Worm (Caenorhabditis elegans) whole organism, L2 larva: ENCODE data around the gene F54D5.2.

Source experiments
- C34F6.9 ChIP-seq: fragments of 150-350 bp; optimal IDR thresholded peaks from 2 replicates; lab custom pipeline; 2014; ENCODE audit warnings: missing biosample characterization, missing genetic modification characterization
- F13H6.1 ChIP-seq: sonication (generic microtip); optimal IDR thresholded peaks from 2 replicates; lab custom pipeline; 2016; ENCODE audit warnings: missing genetic modification characterization, missing compliant biosample characterization
- Y55F3AM.14 ChIP-seq: fragments of 200-800 bp; sonication (Bioruptor generic); optimal IDR thresholded peaks from 2 replicates; lab custom pipeline; 2018; ENCODE audit warnings: mild to moderate bottlenecking, missing genetic modification characterization, missing compliant biosample characterization
- ZK546.5 ChIP-seq: sonication (generic microtip); optimal IDR thresholded peaks from 2 replicates; lab custom pipeline; 2017; ENCODE audit warnings: missing biosample characterization, missing genetic modification characterization
- alr-1 ChIP-seq: fragments of 150-350 bp; optimal IDR thresholded peaks from 2 replicates; lab custom pipeline; 2014; ENCODE audit warnings: missing biosample characterization, missing genetic modification characterization
- aly-2 ChIP-seq: fragments of 150-350 bp; optimal IDR thresholded peaks from 2 replicates; lab custom pipeline; 2014; ENCODE audit warnings: missing biosample characterization, missing genetic modification characterization
- ama-1 ChIP-seq: fragments of 150-350 bp; optimal IDR thresholded peaks from 2 replicates; lab custom pipeline; 2018; ENCODE audit warnings: inconsistent platforms
- ceh-82 ChIP-seq: fragments of 150-350 bp; optimal IDR thresholded peaks from 2 replicates; lab custom pipeline; 2014; ENCODE audit warnings: missing biosample characterization, missing genetic modification characterization
- crh-2 ChIP-seq: sonication (generic microtip); optimal IDR thresholded peaks from 2 replicates; lab custom pipeline; 2017; ENCODE audit warnings: missing biosample characterization, missing genetic modification characterization
- dmd-4 ChIP-seq: sonication (generic microtip); optimal IDR thresholded peaks from 2 replicates; lab custom pipeline; 2017; ENCODE audit warnings: missing biosample characterization, missing genetic modification characterization
- egl-27 ChIP-seq: sonication (generic microtip); optimal IDR thresholded peaks from 3 replicates; lab custom pipeline; 2017; ENCODE audit warnings: missing biosample characterization, missing genetic modification reagents, missing genetic modification characterization
- elt-3 ChIP-seq: sonication (generic microtip); optimal IDR thresholded peaks from 2 replicates; lab custom pipeline; 2017; ENCODE audit warnings: missing biosample characterization, missing genetic modification characterization
- fos-1 ChIP-seq: fragments of 150-350 bp; optimal IDR thresholded peaks from 2 replicates; lab custom pipeline; 2014; ENCODE audit warnings: missing biosample characterization, missing genetic modification characterization
- gmeb-1 ChIP-seq: fragments of 150-350 bp; optimal IDR thresholded peaks from 2 replicates; lab custom pipeline; 2014; ENCODE audit warnings: missing biosample characterization, missing genetic modification characterization
- lin-13 ChIP-seq: fragments of 150-350 bp; optimal IDR thresholded peaks from 2 replicates; lab custom pipeline; 2014; ENCODE audit warnings: missing biosample characterization, missing genetic modification reagents, missing genetic modification characterization
- lin-39 ChIP-seq: fragments of 150-350 bp; optimal IDR thresholded peaks from 2 replicates; lab custom pipeline; 2014; ENCODE audit warnings: missing biosample characterization, missing genetic modification reagents, missing genetic modification characterization
- lsy-2 ChIP-seq, 2 experiments: fragments of 150-350 bp in 1 of 2; sonication (generic microtip) in 1 of 2; optimal IDR thresholded peaks; 2 replicates each; lab custom pipeline; 2014 to 2017; ENCODE audit warnings: missing biosample characterization in 2 of 2, missing genetic modification characterization in 2 of 2
- mab-5 ChIP-seq: fragments of 150-350 bp; optimal IDR thresholded peaks from 2 replicates; lab custom pipeline; 2014; ENCODE audit warnings: missing biosample characterization, missing genetic modification characterization
- mbf-1 ChIP-seq: sonication (generic microtip); optimal IDR thresholded peaks from 2 replicates; lab custom pipeline; 2017; ENCODE audit warnings: missing biosample characterization, missing genetic modification characterization
- mdl-1 ChIP-seq, 2 experiments: fragments of 150-350 bp in 1 of 2; sonication (generic microtip) in 1 of 2; optimal IDR thresholded peaks; 2 replicates each; lab custom pipeline; 2017; ENCODE audit warnings: missing biosample characterization in 2 of 2, missing genetic modification characterization in 2 of 2
- nhr-10 ChIP-seq: sonication (generic microtip); optimal IDR thresholded peaks from 2 replicates; lab custom pipeline; 2017; ENCODE audit warnings: missing biosample characterization, missing genetic modification characterization
- nhr-129 ChIP-seq: fragments of 150-350 bp; optimal IDR thresholded peaks from 2 replicates; lab custom pipeline; 2014; ENCODE audit warnings: missing biosample characterization, missing genetic modification characterization
- nhr-21 ChIP-seq: fragments of 150-350 bp; optimal IDR thresholded peaks from 2 replicates; lab custom pipeline; 2014; ENCODE audit warnings: missing biosample characterization, missing genetic modification characterization
- nhr-23 ChIP-seq: fragments of 150-350 bp; optimal IDR thresholded peaks from 2 replicates; lab custom pipeline; 2014; ENCODE audit warnings: missing biosample characterization, missing genetic modification reagents, missing genetic modification characterization
- nhr-237 ChIP-seq: fragments of 150-350 bp; optimal IDR thresholded peaks from 2 replicates; lab custom pipeline; 2014; ENCODE audit warnings: missing biosample characterization, missing genetic modification characterization
- nhr-25 ChIP-seq: fragments of 150-350 bp; sonication (generic microtip); optimal IDR thresholded peaks from 3 replicates; lab custom pipeline; 2014; ENCODE audit warnings: missing biosample characterization, missing genetic modification characterization
- nhr-6 ChIP-seq: fragments of 150-350 bp; optimal IDR thresholded peaks from 2 replicates; lab custom pipeline; 2014; ENCODE audit warnings: missing biosample characterization, missing genetic modification characterization
- nhr-77 ChIP-seq: fragments of 150-350 bp; optimal IDR thresholded peaks from 2 replicates; lab custom pipeline; 2014; ENCODE audit warnings: missing biosample characterization, missing genetic modification characterization
- peb-1 ChIP-seq: fragments of 150-350 bp; optimal IDR thresholded peaks from 2 replicates; lab custom pipeline; 2014; ENCODE audit warnings: missing biosample characterization, missing genetic modification characterization
- sem-4 ChIP-seq: fragments of 150-350 bp; optimal IDR thresholded peaks from 2 replicates; lab custom pipeline; 2014; ENCODE audit warnings: missing biosample characterization, missing genetic modification reagents, missing genetic modification characterization
- skn-1 ChIP-seq: sonication (generic microtip); optimal IDR thresholded peaks from 2 replicates; lab custom pipeline; 2017; ENCODE audit warnings: missing biosample characterization, missing genetic modification characterization
- sma-3 ChIP-seq: sonication (generic microtip); optimal IDR thresholded peaks from 2 replicates; lab custom pipeline; 2016; ENCODE audit warnings: missing genetic modification reagents, missing genetic modification characterization, missing compliant biosample characterization
- sma-9 ChIP-seq, 2 experiments: fragments of 150-350 bp in 1 of 2; sonication (generic microtip) in 1 of 2; optimal IDR thresholded peaks; 2 replicates each; lab custom pipeline; 2014 to 2016; ENCODE audit warnings: missing genetic modification characterization in 2 of 2, mild to moderate bottlenecking in 1 of 2, missing biosample characterization in 1 of 2, missing compliant biosample characterization in 1 of 2, missing genetic modification reagents in 1 of 2, moderate library complexity in 1 of 2
- snpc-4 ChIP-seq: fragments of 150-350 bp; optimal IDR thresholded peaks from 2 replicates; lab custom pipeline; 2014; ENCODE audit warnings: missing biosample characterization, missing genetic modification characterization
- unc-39 ChIP-seq: fragments of 150-350 bp; optimal IDR thresholded peaks from 2 replicates; lab custom pipeline; 2014; ENCODE audit warnings: missing biosample characterization, missing genetic modification characterization
- unc-55 ChIP-seq: fragments of 150-350 bp; sonication (generic microtip); optimal IDR thresholded peaks from 3 replicates; lab custom pipeline; 2014; ENCODE audit warnings: missing biosample characterization, missing genetic modification reagents, missing genetic modification characterization
- zag-1 ChIP-seq: fragments of 150-350 bp; optimal IDR thresholded peaks from 2 replicates; lab custom pipeline; 2014; ENCODE audit warnings: missing biosample characterization, missing genetic modification characterization
- ztf-1 ChIP-seq: fragments of 200-800 bp; sonication (Bioruptor generic); conservative IDR thresholded peaks from 2 replicates; pipeline ENCODE4 v1.3.6; 2022; ENCODE audit warnings: missing genetic modification characterization, missing compliant biosample characterization
- ztf-11 ChIP-seq: sonication (generic microtip); optimal IDR thresholded peaks from 2 replicates; lab custom pipeline; 2017; ENCODE audit warnings: missing biosample characterization, missing genetic modification characterization
- ztf-4 ChIP-seq: fragments of 150-350 bp; optimal IDR thresholded peaks from 2 replicates; lab custom pipeline; 2014; ENCODE audit warnings: missing biosample characterization, missing genetic modification characterization

F54D5.2 gene

DNA sequence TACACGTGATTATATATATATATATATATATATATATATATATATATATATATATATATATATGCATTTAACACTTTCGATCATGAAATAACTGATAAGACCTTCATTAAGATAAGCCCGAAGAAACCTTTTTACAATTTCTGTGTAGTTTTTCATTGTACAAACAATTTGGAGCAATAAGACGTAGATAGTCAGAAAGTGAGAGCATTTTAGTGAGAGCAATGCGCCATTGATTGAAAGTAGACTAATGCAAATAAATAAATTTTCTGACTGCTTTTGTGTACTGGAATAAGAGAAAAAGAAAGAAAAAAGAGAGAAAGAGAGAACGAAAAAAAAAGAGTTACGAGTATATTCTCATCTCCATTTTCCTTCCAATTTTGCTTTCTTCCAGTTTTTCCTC is 31.6 kb downstream of the F54D5.2 start:
- TF ChIP-seq ztf-1 (GFP tag; lab: Robert Waterston, UW) (no peak), fos-1 (tag; lab: Kevin White, UChicago) (peak; percentile 63), aly-2 (tag; lab: Kevin White, UChicago) (no peak), ceh-82 (no peak), nhr-10 (tag; lab: Kevin White, UChicago) (no peak), unc-55 (GFP tag; lab: Kevin White, UChicago) (peak; percentile 68), ama-1 (lab: Kevin White, UChicago) (no peak), sma-3 (GFP tag; lab: Kevin White, UChicago) (no peak), nhr-129 (no peak), lin-39 (tag; lab: Kevin White, UChicago) (no peak), sma-9 (GFP tag; optimal IDR thresholded peaks at IDR 0.05; lab: Kevin White, UChicago) (peak; percentile 12), sma-9 (tag; optimal IDR thresholded peaks at IDR 0.05; lab: Kevin White, UChicago) (no peak), sem-4 (tag; lab: Kevin White, UChicago) (no peak), mdl-1 (tag; optimal IDR thresholded peaks at IDR 0.05; lab: Kevin White, UChicago) (no peak), F13H6.1 (tag; lab: Kevin White, UChicago) (no peak), dmd-4 (tag; lab: Kevin White, UChicago) (no peak), Y55F3AM.14 (GFP tag; lab: Kevin White, UChicago) (no peak), crh-2 (tag; lab: Kevin White, UChicago) (peak; percentile 3), nhr-25 (tag; lab: Kevin White, UChicago) (no peak), nhr-237 (tag; lab: Kevin White, UChicago) (no peak), snpc-4 (tag; lab: Kevin White, UChicago) (no peak), lin-13 (GFP tag; lab: Kevin White, UChicago) (no peak), skn-1 (tag; lab: Kevin White, UChicago) (no peak), gmeb-1 (tag; lab: Kevin White, UChicago) (no peak), lsy-2 (tag; optimal IDR thresholded peaks at IDR 0.05; lab: Kevin White, UChicago) (no peak), C34F6.9 (tag; lab: Kevin White, UChicago) (no peak)

DNA sequence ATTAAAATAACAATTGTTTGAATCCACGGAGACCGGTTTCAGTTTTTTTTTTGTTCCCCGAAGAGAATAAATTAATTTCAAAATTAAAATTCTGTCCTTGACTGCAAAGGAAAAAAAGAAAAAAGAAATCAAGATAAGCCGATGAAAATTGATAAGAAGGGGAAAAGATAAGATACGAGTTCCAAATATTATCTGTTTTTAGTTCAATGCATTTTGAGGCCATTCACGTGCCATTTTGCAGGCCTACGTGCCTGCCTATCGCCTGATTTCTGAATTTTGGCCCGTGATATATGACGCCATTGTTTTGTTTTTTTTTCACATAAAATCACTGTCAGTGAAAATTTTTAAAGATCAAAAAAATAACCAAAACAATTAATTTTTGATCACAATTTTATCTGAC is 38.5 kb downstream of the F54D5.2 start:
- TF ChIP-seq sma-9 (GFP tag; optimal IDR thresholded peaks at IDR 0.05; lab: Kevin White, UChicago): peak; percentile 57
- no peak for TF ChIP-seq sma-9 (tag; optimal IDR thresholded peaks at IDR 0.05; lab: Kevin White, UChicago)
- no peak for TF ChIP-seq mab-5
- no peak for TF ChIP-seq nhr-23 (tag; lab: Kevin White, UChicago)
- no peak for TF ChIP-seq unc-39
- no peak for TF ChIP-seq lin-39 (tag; lab: Kevin White, UChicago)
- no peak for TF ChIP-seq ZK546.5 (tag; lab: Kevin White, UChicago)
- TF ChIP-seq mdl-1 (tag; optimal IDR thresholded peaks at IDR 0.05; lab: Kevin White, UChicago): no peak
- no peak for TF ChIP-seq unc-55 (GFP tag; lab: Kevin White, UChicago)
- TF ChIP-seq nhr-77 (tag; lab: Kevin White, UChicago): no peak
- TF ChIP-seq dmd-4 (tag; lab: Kevin White, UChicago): no peak
- TF ChIP-seq nhr-6 (tag; lab: Kevin White, UChicago): no peak
- no peak for TF ChIP-seq sma-3 (GFP tag; lab: Kevin White, UChicago)
- no peak for TF ChIP-seq mbf-1 (tag; lab: Kevin White, UChicago)
- peak; percentile 46 for TF ChIP-seq crh-2 (tag; lab: Kevin White, UChicago)
- TF ChIP-seq nhr-25 (tag; lab: Kevin White, UChicago): no peak
- TF ChIP-seq nhr-129: no peak
- TF ChIP-seq lsy-2 (tag; optimal IDR thresholded peaks at IDR 0.05; lab: Kevin White, UChicago): no peak
- TF ChIP-seq gmeb-1 (tag; lab: Kevin White, UChicago): peak; percentile 25
- no peak for TF ChIP-seq peb-1 (tag; lab: Kevin White, UChicago)
- no peak for TF ChIP-seq elt-3 (tag; lab: Kevin White, UChicago)
- TF ChIP-seq snpc-4 (tag; lab: Kevin White, UChicago): no peak
- no peak for TF ChIP-seq egl-27 (tag; lab: Kevin White, UChicago)
- TF ChIP-seq fos-1 (tag; lab: Kevin White, UChicago): peak; percentile 71
- no peak for TF ChIP-seq F13H6.1 (tag; lab: Kevin White, UChicago)
- TF ChIP-seq zag-1 (tag; lab: Kevin White, UChicago): no peak
- no peak for TF ChIP-seq nhr-21 (tag; lab: Kevin White, UChicago)
- TF ChIP-seq ceh-82: no peak
- no peak for TF ChIP-seq nhr-10 (tag; lab: Kevin White, UChicago)
- TF ChIP-seq ama-1 (lab: Kevin White, UChicago): no peak
- no peak for TF ChIP-seq nhr-237 (tag; lab: Kevin White, UChicago)
- no peak for TF ChIP-seq alr-1 (tag; lab: Kevin White, UChicago)
- no peak for TF ChIP-seq ztf-4
- TF ChIP-seq Y55F3AM.14 (GFP tag; lab: Kevin White, UChicago): no peak
- TF ChIP-seq ztf-11 (tag; lab: Kevin White, UChicago): no peak
